Worm (Caenorhabditis elegans): ENCODE measurements around the gene C14A4.6.

C14A4.6 gene

ce11 chrII:10574177-10574576 is 20.4 kb downstream of the C14A4.6 start:
- no peak for TF ChIP-seq unc-62 (GFP tag; optimal IDR thresholded peaks at IDR 0.05)
- TF ChIP-seq elt-1 (tag; optimal IDR thresholded peaks at IDR 0.05; ENCODE audit: borderline replicate concordance, insufficient read depth) = no peak
- TF ChIP-seq zip-8 (tag; optimal IDR thresholded peaks at IDR 0.05) = no peak
- TF ChIP-seq lin-13 (tag; optimal IDR thresholded peaks at IDR 0.05) = no peak
- no peak for TF ChIP-seq sptf-1 (tag; optimal IDR thresholded peaks at IDR 0.05)
- no peak for TF ChIP-seq lin-32 (GFP tag; optimal IDR thresholded peaks at IDR 0.05)
- TF ChIP-seq mab-5 (tag; optimal IDR thresholded peaks at IDR 0.05) = no peak
- no peak for TF ChIP-seq nhr-2 (tag; optimal IDR thresholded peaks at IDR 0.05)
- TF ChIP-seq ham-2 (GFP tag; optimal IDR thresholded peaks at IDR 0.05) = no peak
- TF ChIP-seq nhr-237 (tag; optimal IDR thresholded peaks at IDR 0.05) = no peak
- TF ChIP-seq ceh-83 (GFP tag; optimal IDR thresholded peaks at IDR 0.05) = no peak
- TF ChIP-seq pha-4 (tag; optimal IDR thresholded peaks at IDR 0.05) = no peak
- TF ChIP-seq elt-3 (tag; optimal IDR thresholded peaks at IDR 0.05) = no peak
- TF ChIP-seq sem-2 (GFP tag; optimal IDR thresholded peaks at IDR 0.05) = no peak
- TF ChIP-seq mls-2 (tag; optimal IDR thresholded peaks at IDR 0.05) = no peak
- TF ChIP-seq lsy-2 (tag; optimal IDR thresholded peaks at IDR 0.05) = no peak
- TF ChIP-seq ceh-43 (GFP tag; optimal IDR thresholded peaks at IDR 0.05) = no peak

- TF ChIP-seq mep-1 (tag; optimal IDR thresholded peaks at IDR 0.05) (no peak), ham-2 (GFP tag; optimal IDR thresholded peaks at IDR 0.05) (no peak), sptf-1 (tag; optimal IDR thresholded peaks at IDR 0.05) (no peak), sem-2 (GFP tag; optimal IDR thresholded peaks at IDR 0.05) (no peak), lin-13 (tag; optimal IDR thresholded peaks at IDR 0.05) (no peak), tbx-8 (GFP tag; optimal IDR thresholded peaks at IDR 0.05) (no peak), flh-1 (GFP tag; optimal IDR thresholded peaks at IDR 0.05) (no peak), zip-8 (tag; optimal IDR thresholded peaks at IDR 0.05) (no peak), hlh-1 (tag; optimal IDR thresholded peaks at IDR 0.05) (no peak), pha-4 (tag; optimal IDR thresholded peaks at IDR 0.05) (no peak), unc-39 (tag; optimal IDR thresholded peaks at IDR 0.05) (no peak)
Observed at ce11 chrII:10571967-10572366, 22.6 kb downstream of the C14A4.6 start, which contains the start of gene C06A1.3. C06A1.3 (plus strand) TSS chrII:10572267.

- TF ChIP-seq blmp-1 (tag; optimal IDR thresholded peaks at IDR 0.05) = no peak
Observed at ce11 chrII:10570302-10570701, 24.3 kb downstream of the C14A4.6 start, which contains the start of gene txt-13. txt-13 (plus strand) TSS chrII:10570602.

ce11 chrII:10569498-10569897 is 25.1 kb downstream of the C14A4.6 start:
- TF ChIP-seq sptf-1 (tag; optimal IDR thresholded peaks at IDR 0.05) (no peak), mls-2 (tag; optimal IDR thresholded peaks at IDR 0.05) (no peak), hlh-1 (tag; optimal IDR thresholded peaks at IDR 0.05) (peak; percentile 76)

ce11 chrII:10566458-10566857 is 28.1 kb downstream of the C14A4.6 start:
- TF ChIP-seq blmp-1 (tag; optimal IDR thresholded peaks at IDR 0.05) = no peak
- TF ChIP-seq hlh-1 (tag; optimal IDR thresholded peaks at IDR 0.05) = no peak
- TF ChIP-seq mls-2 (tag; optimal IDR thresholded peaks at IDR 0.05) = no peak
- TF ChIP-seq nhr-237 (tag; optimal IDR thresholded peaks at IDR 0.05) = no peak
- no peak for TF ChIP-seq unc-62 (GFP tag; optimal IDR thresholded peaks at IDR 0.05)
- no peak for TF ChIP-seq zip-8 (tag; optimal IDR thresholded peaks at IDR 0.05)
- TF ChIP-seq bed-3 (GFP tag; optimal IDR thresholded peaks at IDR 0.05) = no peak
- TF ChIP-seq elt-1 (tag; optimal IDR thresholded peaks at IDR 0.05; ENCODE audit: borderline replicate concordance, insufficient read depth) = no peak
- no peak for TF ChIP-seq M03D4.4 (tag; optimal IDR thresholded peaks at IDR 0.05)
- TF ChIP-seq nhr-76 (tag; optimal IDR thresholded peaks at IDR 0.05) = no peak
- TF ChIP-seq lin-32 (GFP tag; optimal IDR thresholded peaks at IDR 0.05) = no peak

ce11 chrII:10564578-10564977 is 30.0 kb downstream of the C14A4.6 start, which contains the start of the genes C06A1.6 and C06A1.7:
C06A1.6 (minus strand) TSS chrII:10564678.
C06A1.7 (plus strand) TSS chrII:10564891.
- TF ChIP-seq unc-39 (tag; optimal IDR thresholded peaks at IDR 0.05) = no peak
- no peak for TF ChIP-seq lin-32 (GFP tag; optimal IDR thresholded peaks at IDR 0.05)
- no peak for TF ChIP-seq elt-3 (tag; optimal IDR thresholded peaks at IDR 0.05)
- no peak for TF ChIP-seq unc-62 (GFP tag; optimal IDR thresholded peaks at IDR 0.05)
- no peak for TF ChIP-seq lin-13 (tag; optimal IDR thresholded peaks at IDR 0.05)
- TF ChIP-seq tbx-8 (GFP tag; optimal IDR thresholded peaks at IDR 0.05) = no peak
- TF ChIP-seq flh-1 (GFP tag; optimal IDR thresholded peaks at IDR 0.05) = no peak
- no peak for TF ChIP-seq ces-1 (GFP tag; optimal IDR thresholded peaks at IDR 0.05)
- TF ChIP-seq mep-1 (tag; optimal IDR thresholded peaks at IDR 0.05) = no peak
- no peak for TF ChIP-seq nhr-237 (tag; optimal IDR thresholded peaks at IDR 0.05)
- no peak for TF ChIP-seq lsy-2 (tag; optimal IDR thresholded peaks at IDR 0.05)
- no peak for TF ChIP-seq elt-1 (tag; optimal IDR thresholded peaks at IDR 0.05; ENCODE audit: borderline replicate concordance, insufficient read depth)
- TF ChIP-seq mab-5 (tag; optimal IDR thresholded peaks at IDR 0.05) = no peak
- no peak for TF ChIP-seq mls-2 (tag; optimal IDR thresholded peaks at IDR 0.05)
- no peak for TF ChIP-seq hlh-1 (tag; optimal IDR thresholded peaks at IDR 0.05)
- TF ChIP-seq ceh-83 (GFP tag; optimal IDR thresholded peaks at IDR 0.05) = no peak
- no peak for TF ChIP-seq pha-4 (tag; optimal IDR thresholded peaks at IDR 0.05)
- TF ChIP-seq ham-2 (GFP tag; optimal IDR thresholded peaks at IDR 0.05) = no peak
